Worm (Caenorhabditis elegans) whole organism, L2 larva: ENCODE results near the gene F54A3.2.
"Not testable (repeated sequence)": the region's sequence is repeated elsewhere in the genome, so short reads cannot be mapped to it uniquely, and the experiment has no call there.

Experiments
- R02D3.7 ChIP-seq: fragments of 150-350 bp; optimal IDR thresholded peaks from 2 replicates; lab custom pipeline; 2014; ENCODE audit warnings: missing biosample characterization, missing genetic modification characterization
- Y55F3AM.14 ChIP-seq: fragments of 200-800 bp; sonication (Bioruptor generic); optimal IDR thresholded peaks from 2 replicates; lab custom pipeline; 2018; ENCODE audit warnings: mild to moderate bottlenecking, missing genetic modification characterization, missing compliant biosample characterization
- ZK546.5 ChIP-seq: sonication (generic microtip); optimal IDR thresholded peaks from 2 replicates; lab custom pipeline; 2017; ENCODE audit warnings: missing biosample characterization, missing genetic modification characterization
- aly-2 ChIP-seq: fragments of 150-350 bp; optimal IDR thresholded peaks from 2 replicates; lab custom pipeline; 2014; ENCODE audit warnings: missing biosample characterization, missing genetic modification characterization
- ama-1 ChIP-seq: fragments of 150-350 bp; optimal IDR thresholded peaks from 2 replicates; lab custom pipeline; 2018; ENCODE audit warnings: inconsistent platforms
- blmp-1 ChIP-seq: sonication (generic microtip); optimal IDR thresholded peaks from 2 replicates; lab custom pipeline; 2017; ENCODE audit warnings: missing genetic modification characterization, mild to moderate bottlenecking, missing compliant biosample characterization, antibody characterized with exemption, moderate library complexity; ENCODE audit not compliant: insufficient read depth
- ceh-16 ChIP-seq: fragments of 150-350 bp; optimal IDR thresholded peaks from 2 replicates; lab custom pipeline; 2014; ENCODE audit warnings: missing biosample characterization, missing genetic modification characterization
- crh-2 ChIP-seq: sonication (generic microtip); optimal IDR thresholded peaks from 2 replicates; lab custom pipeline; 2017; ENCODE audit warnings: missing biosample characterization, missing genetic modification characterization
- egl-27 ChIP-seq: sonication (generic microtip); optimal IDR thresholded peaks from 3 replicates; lab custom pipeline; 2017; ENCODE audit warnings: missing biosample characterization, missing genetic modification reagents, missing genetic modification characterization
- elt-1 ChIP-seq: fragments of 150-350 bp; optimal IDR thresholded peaks from 2 replicates; lab custom pipeline; 2014; ENCODE audit warnings: missing biosample characterization, missing genetic modification characterization
- elt-3 ChIP-seq: sonication (generic microtip); optimal IDR thresholded peaks from 2 replicates; lab custom pipeline; 2017; ENCODE audit warnings: missing biosample characterization, missing genetic modification characterization
- fos-1 ChIP-seq: fragments of 150-350 bp; optimal IDR thresholded peaks from 2 replicates; lab custom pipeline; 2014; ENCODE audit warnings: missing biosample characterization, missing genetic modification characterization
- lin-11 ChIP-seq: fragments of 150-350 bp; sonication (generic microtip); optimal IDR thresholded peaks from 2 replicates; lab custom pipeline; 2014; ENCODE audit warnings: missing biosample characterization, missing genetic modification characterization, inconsistent platforms, mixed read lengths
- lin-13 ChIP-seq: fragments of 150-350 bp; optimal IDR thresholded peaks from 2 replicates; lab custom pipeline; 2014; ENCODE audit warnings: missing biosample characterization, missing genetic modification reagents, missing genetic modification characterization
- lin-39 ChIP-seq: fragments of 150-350 bp; optimal IDR thresholded peaks from 2 replicates; lab custom pipeline; 2014; ENCODE audit warnings: missing biosample characterization, missing genetic modification reagents, missing genetic modification characterization
- lsy-2 ChIP-seq, 2 experiments: fragments of 150-350 bp in 1 of 2; sonication (generic microtip) in 1 of 2; optimal IDR thresholded peaks; 2 replicates each; lab custom pipeline; 2014 to 2017; ENCODE audit warnings: missing biosample characterization in 2 of 2, missing genetic modification characterization in 2 of 2
- mab-5 ChIP-seq: fragments of 150-350 bp; optimal IDR thresholded peaks from 2 replicates; lab custom pipeline; 2014; ENCODE audit warnings: missing biosample characterization, missing genetic modification characterization
- mdl-1 ChIP-seq, 2 experiments: fragments of 150-350 bp in 1 of 2; sonication (generic microtip) in 1 of 2; optimal IDR thresholded peaks; 2 replicates each; lab custom pipeline; 2017; ENCODE audit warnings: missing biosample characterization in 2 of 2, missing genetic modification characterization in 2 of 2
- nhr-10 ChIP-seq: sonication (generic microtip); optimal IDR thresholded peaks from 2 replicates; lab custom pipeline; 2017; ENCODE audit warnings: missing biosample characterization, missing genetic modification characterization
- nhr-12 ChIP-seq: fragments of 150-350 bp; optimal IDR thresholded peaks from 2 replicates; lab custom pipeline; 2014; ENCODE audit warnings: missing biosample characterization, missing genetic modification characterization
- nhr-129 ChIP-seq: fragments of 150-350 bp; optimal IDR thresholded peaks from 2 replicates; lab custom pipeline; 2014; ENCODE audit warnings: missing biosample characterization, missing genetic modification characterization
- nhr-21 ChIP-seq: fragments of 150-350 bp; optimal IDR thresholded peaks from 2 replicates; lab custom pipeline; 2014; ENCODE audit warnings: missing biosample characterization, missing genetic modification characterization
- nhr-23 ChIP-seq: fragments of 150-350 bp; optimal IDR thresholded peaks from 2 replicates; lab custom pipeline; 2014; ENCODE audit warnings: missing biosample characterization, missing genetic modification reagents, missing genetic modification characterization
- nhr-237 ChIP-seq: fragments of 150-350 bp; optimal IDR thresholded peaks from 2 replicates; lab custom pipeline; 2014; ENCODE audit warnings: missing biosample characterization, missing genetic modification characterization
- nhr-25 ChIP-seq: fragments of 150-350 bp; sonication (generic microtip); optimal IDR thresholded peaks from 3 replicates; lab custom pipeline; 2014; ENCODE audit warnings: missing biosample characterization, missing genetic modification characterization
- nhr-6 ChIP-seq: fragments of 150-350 bp; optimal IDR thresholded peaks from 2 replicates; lab custom pipeline; 2014; ENCODE audit warnings: missing biosample characterization, missing genetic modification characterization
- sem-4 ChIP-seq: fragments of 150-350 bp; optimal IDR thresholded peaks from 2 replicates; lab custom pipeline; 2014; ENCODE audit warnings: missing biosample characterization, missing genetic modification reagents, missing genetic modification characterization
- skn-1 ChIP-seq: sonication (generic microtip); optimal IDR thresholded peaks from 2 replicates; lab custom pipeline; 2017; ENCODE audit warnings: missing biosample characterization, missing genetic modification characterization
- sma-9 ChIP-seq, 2 experiments: fragments of 150-350 bp in 1 of 2; sonication (generic microtip) in 1 of 2; optimal IDR thresholded peaks; 2 replicates each; lab custom pipeline; 2014 to 2016; ENCODE audit warnings: missing genetic modification characterization in 2 of 2, mild to moderate bottlenecking in 1 of 2, missing biosample characterization in 1 of 2, missing compliant biosample characterization in 1 of 2, missing genetic modification reagents in 1 of 2, moderate library complexity in 1 of 2
- snpc-4 ChIP-seq: fragments of 150-350 bp; optimal IDR thresholded peaks from 2 replicates; lab custom pipeline; 2014; ENCODE audit warnings: missing biosample characterization, missing genetic modification characterization
- unc-39 ChIP-seq: fragments of 150-350 bp; optimal IDR thresholded peaks from 2 replicates; lab custom pipeline; 2014; ENCODE audit warnings: missing biosample characterization, missing genetic modification characterization
- unc-55 ChIP-seq: fragments of 150-350 bp; sonication (generic microtip); optimal IDR thresholded peaks from 3 replicates; lab custom pipeline; 2014; ENCODE audit warnings: missing biosample characterization, missing genetic modification reagents, missing genetic modification characterization
- unc-62 ChIP-seq: fragments of 150-350 bp; optimal IDR thresholded peaks from 2 replicates; lab custom pipeline; 2014; ENCODE audit warnings: missing biosample characterization, missing genetic modification reagents, missing genetic modification characterization
- zag-1 ChIP-seq: fragments of 150-350 bp; optimal IDR thresholded peaks from 2 replicates; lab custom pipeline; 2014; ENCODE audit warnings: missing biosample characterization, missing genetic modification characterization
- ztf-1 ChIP-seq: fragments of 200-800 bp; sonication (Bioruptor generic); conservative IDR thresholded peaks from 2 replicates; pipeline ENCODE4 v1.3.6; 2022; ENCODE audit warnings: missing genetic modification characterization, missing compliant biosample characterization
- ztf-11 ChIP-seq: sonication (generic microtip); optimal IDR thresholded peaks from 2 replicates; lab custom pipeline; 2017; ENCODE audit warnings: missing biosample characterization, missing genetic modification characterization
- ztf-4 ChIP-seq: fragments of 150-350 bp; optimal IDR thresholded peaks from 2 replicates; lab custom pipeline; 2014; ENCODE audit warnings: missing biosample characterization, missing genetic modification characterization

F54A3.2 gene

ce11 chrII:2277418-2277817 lies 34.0 kb downstream of the F54A3.2 start, which contains the start of gene K09F6.15:
K09F6.15 (minus strand) TSS chrII:2277518.
- TF ChIP-seq ztf-1 (GFP tag; lab: Robert Waterston, UW) (no peak), lin-11 (tag; lab: Kevin White, UChicago) (no peak), lin-39 (tag; lab: Kevin White, UChicago) (no peak), Y55F3AM.14 (no peak), ztf-11 (no peak), nhr-237 (no peak), nhr-129 (no peak), fos-1 (no peak), snpc-4 (tag; lab: Kevin White, UChicago) (no peak), nhr-12 (tag; lab: Kevin White, UChicago) (no peak), aly-2 (tag; lab: Kevin White, UChicago) (no peak)
- TF ChIP-seq, all 48 proteins: peak for 0

- TF ChIP-seq lin-13 (GFP tag; lab: Kevin White, UChicago) (no peak), lsy-2 (tag; optimal IDR thresholded peaks at IDR 0.05; lab: Kevin White, UChicago) (no peak), elt-3 (no peak), nhr-10 (no peak), ztf-11 (no peak), zag-1 (no peak), nhr-12 (tag; lab: Kevin White, UChicago) (no peak), unc-62 (GFP tag; lab: Kevin White, UChicago) (no peak), sem-4 (tag; lab: Kevin White, UChicago) (no peak), nhr-23 (tag; lab: Kevin White, UChicago) (no peak), Y55F3AM.14 (no peak), ZK546.5 (no peak), skn-1 (no peak), ztf-4 (tag; lab: Kevin White, UChicago) (no peak), blmp-1 (tag; lab: Kevin White, UChicago) (no peak), R02D3.7 (tag; lab: Kevin White, UChicago) (no peak)
Measured at ce11 chrII:2279263-2279662, 35.8 kb downstream of the F54A3.2 start, which contains the start of gene K09F6.6. K09F6.6 (minus strand) TSS chrII:2279305.

- TF ChIP-seq mab-5 (tag; lab: Kevin White, UChicago), result no peak
- no peak for TF ChIP-seq crh-2
- TF ChIP-seq elt-1, result no peak
- no peak for TF ChIP-seq sma-9 (GFP tag; optimal IDR thresholded peaks at IDR 0.05; lab: Kevin White, UChicago)
- no peak for TF ChIP-seq sma-9 (tag; optimal IDR thresholded peaks at IDR 0.05; lab: Kevin White, UChicago)
- TF ChIP-seq lin-39 (tag; lab: Kevin White, UChicago), result no peak
- no peak for TF ChIP-seq sem-4 (tag; lab: Kevin White, UChicago)
- no peak for TF ChIP-seq nhr-25
- no peak for TF ChIP-seq Y55F3AM.14
- TF ChIP-seq ztf-1 (GFP tag; lab: Robert Waterston, UW), result no peak
- TF ChIP-seq ama-1 (lab: Kevin White, UChicago), result no peak
- no peak for TF ChIP-seq unc-39 (tag; lab: Kevin White, UChicago)
- no peak for TF ChIP-seq elt-3
- TF ChIP-seq unc-55 (GFP tag; lab: Kevin White, UChicago), result no peak
- TF ChIP-seq nhr-12 (tag; lab: Kevin White, UChicago), result no peak
- TF ChIP-seq ceh-16 (tag; lab: Kevin White, UChicago), result no peak
- TF ChIP-seq nhr-6, result no peak
- no peak for TF ChIP-seq ztf-4 (tag; lab: Kevin White, UChicago)
- no peak for TF ChIP-seq nhr-21
- no peak for TF ChIP-seq mdl-1 (tag; optimal IDR thresholded peaks at IDR 0.05; lab: Kevin White, UChicago)
Measured at ce11 chrII:2279839-2280238, 36.4 kb downstream of the F54A3.2 start, which contains the start of gene K09F6.11. K09F6.11 (plus strand) TSS chrII:2280139.

ce11 chrII:2282599-2282998 lies 39.2 kb downstream of the F54A3.2 start, which contains the start of gene K09F6.9:
K09F6.9 (minus strand) TSS chrII:2282699.
- not testable (repeated sequence) for TF ChIP-seq snpc-4 (tag; lab: Kevin White, UChicago); egl-27 (tag; lab: Kevin White, UChicago); nhr-21
